Fruit fly (Drosophila melanogaster): ENCODE measurements around the gene CG32119.

Gene CG32119

dm6 chr3L:13248602-13249001 lies at the start of gene CG32119:
Gene CG32119 (minus strand): TSS chr3L:13248702.
- TF ChIP-seq rgr (GFP tag; optimal IDR thresholded peaks at IDR 0.05) (no peak), Vsx2 (GFP tag; optimal IDR thresholded peaks at IDR 0.05; ENCODE audit: partially characterized antibody) (no peak), Jra (GFP tag; optimal IDR thresholded peaks at IDR 0.05) (no peak)

- TF ChIP-seq pan (optimal IDR thresholded peaks at IDR 0.05) (no peak), Hr78 (GFP tag; optimal IDR thresholded peaks at IDR 0.05) (no peak), Vsx2 (GFP tag; optimal IDR thresholded peaks at IDR 0.05; ENCODE audit: partially characterized antibody) (no peak), woc (GFP tag; optimal IDR thresholded peaks at IDR 0.05) (no peak), sv (GFP tag; optimal IDR thresholded peaks at IDR 0.05) (no peak)
Measured at dm6 chr3L:13296760-13297159, 48.3 kb upstream of the CG32119 start, which contains the start of gene Sfp70A4. Gene Sfp70A4 (minus strand): TSS chr3L:13296860.

dm6 chr3L:13295675-13296074 lies 47.2 kb upstream of the CG32119 start:
- no peak for TF ChIP-seq Hr78 (GFP tag; optimal IDR thresholded peaks at IDR 0.05)
- TF ChIP-seq Mio (GFP tag; optimal IDR thresholded peaks at IDR 0.05): no peak
- no peak for TF ChIP-seq N (GFP tag; optimal IDR thresholded peaks at IDR 0.05)
- no peak for TF ChIP-seq OdsH (GFP tag; optimal IDR thresholded peaks at IDR 0.05)
- no peak for TF ChIP-seq dl (GFP tag; optimal IDR thresholded peaks at IDR 0.05; ENCODE audit: insufficient read depth in 1 of 2, partially characterized antibody in 2 of 2)
- TF ChIP-seq HLH106 (tag; optimal IDR thresholded peaks at IDR 0.05): no peak

dm6 chr3L:13288161-13288560 lies 39.7 kb upstream of the CG32119 start:
- peak; percentile 8 for TF ChIP-seq fru (GFP tag; optimal IDR thresholded peaks at IDR 0.05)
- no peak for TF ChIP-seq dl (GFP tag; optimal IDR thresholded peaks at IDR 0.05; ENCODE audit: insufficient read depth in 1 of 2, partially characterized antibody in 2 of 2)
- peak; percentile 2 for TF ChIP-seq h (GFP tag; optimal IDR thresholded peaks at IDR 0.05)
- peak; percentile 7 for TF ChIP-seq ey (GFP tag; optimal IDR thresholded peaks at IDR 0.05)

dm6 chr3L:13286640-13287039 lies 38.1 kb upstream of the CG32119 start:
- TF ChIP-seq psq (GFP tag; optimal IDR thresholded peaks at IDR 0.05): no peak
- no peak for TF ChIP-seq jim (GFP tag; optimal IDR thresholded peaks at IDR 0.05)

- TF ChIP-seq Dif (GFP tag; optimal IDR thresholded peaks at IDR 0.05; ENCODE audit: partially characterized antibody): no peak
- TF ChIP-seq Hnf4 (GFP tag; optimal IDR thresholded peaks at IDR 0.05): no peak
- no peak for TF ChIP-seq psq (GFP tag; optimal IDR thresholded peaks at IDR 0.05)
- no peak for TF ChIP-seq CG32264 (GFP tag; optimal IDR thresholded peaks at IDR 0.05)
- no peak for TF ChIP-seq Vsx2 (GFP tag; optimal IDR thresholded peaks at IDR 0.05; ENCODE audit: partially characterized antibody)
- no peak for TF ChIP-seq CrebA (GFP tag; optimal IDR thresholded peaks at IDR 0.05; ENCODE audit: borderline replicate concordance)
- no peak for TF ChIP-seq ey (GFP tag; optimal IDR thresholded peaks at IDR 0.05)
- TF ChIP-seq jim (GFP tag; optimal IDR thresholded peaks at IDR 0.05): no peak
- TF ChIP-seq sv (GFP tag; optimal IDR thresholded peaks at IDR 0.05): no peak
- TF ChIP-seq Abd-B (GFP tag; optimal IDR thresholded peaks at IDR 0.05): no peak
- TF ChIP-seq GATAd (GFP tag; optimal IDR thresholded peaks at IDR 0.05): no peak
- no peak for TF ChIP-seq tai (GFP tag; optimal IDR thresholded peaks at IDR 0.05)
- no peak for TF ChIP-seq Jra (GFP tag; optimal IDR thresholded peaks at IDR 0.05)
- no peak for TF ChIP-seq Myc (optimal IDR thresholded peaks at IDR 0.05)
Measured at dm6 chr3L:13284308-13284707, 35.8 kb upstream of the CG32119 start.

- TF ChIP-seq HLH106 (tag; optimal IDR thresholded peaks at IDR 0.05): no peak
- TF ChIP-seq br (GFP tag; optimal IDR thresholded peaks at IDR 0.05): no peak
- TF ChIP-seq Myc (optimal IDR thresholded peaks at IDR 0.05): no peak
- no peak for TF ChIP-seq dsf (GFP tag; optimal IDR thresholded peaks at IDR 0.05; ENCODE audit: borderline replicate concordance)
- TF ChIP-seq foxo (GFP tag; optimal IDR thresholded peaks at IDR 0.05): no peak
Measured at dm6 chr3L:13282039-13282438, 33.5 kb upstream of the CG32119 start.
